Fruit fly (Drosophila melanogaster) whole organism, adult: ENCODE measurements around the gene CG6937.

ENCODE experiments used
- CG11617 ChIP-seq: fragments of 200-800 bp; sonication (Bioruptor generic); optimal IDR thresholded peaks from 2 replicates; lab custom pipeline; 2017; ENCODE audit warnings: mild to moderate bottlenecking, missing biosample characterization, missing genetic modification reagents, missing genetic modification characterization
- CG14711 ChIP-seq: fragments of 200-800 bp; sonication (Bioruptor generic); optimal IDR thresholded peaks from 2 replicates; lab custom pipeline; 2018; ENCODE audit warnings: missing biosample characterization, mild to moderate bottlenecking, missing genetic modification characterization, moderate library complexity
- CG1620 ChIP-seq: fragments of 200-800 bp; sonication (Bioruptor generic); optimal IDR thresholded peaks from 2 replicates; lab custom pipeline; 2016; ENCODE audit warnings: missing biosample characterization, missing genetic modification characterization
- CG7045 ChIP-seq: fragments of 200-800 bp; sonication (Bioruptor generic); optimal IDR thresholded peaks from 2 replicates; lab custom pipeline; 2017; ENCODE audit warnings: missing biosample characterization, mild to moderate bottlenecking, missing genetic modification characterization
- Mnt ChIP-seq: fragments of 200-800 bp; sonication (Bioruptor generic); optimal IDR thresholded peaks from 2 replicates; lab custom pipeline; 2016; ENCODE audit warnings: missing biosample characterization, mild to moderate bottlenecking, missing genetic modification characterization

DNA sequence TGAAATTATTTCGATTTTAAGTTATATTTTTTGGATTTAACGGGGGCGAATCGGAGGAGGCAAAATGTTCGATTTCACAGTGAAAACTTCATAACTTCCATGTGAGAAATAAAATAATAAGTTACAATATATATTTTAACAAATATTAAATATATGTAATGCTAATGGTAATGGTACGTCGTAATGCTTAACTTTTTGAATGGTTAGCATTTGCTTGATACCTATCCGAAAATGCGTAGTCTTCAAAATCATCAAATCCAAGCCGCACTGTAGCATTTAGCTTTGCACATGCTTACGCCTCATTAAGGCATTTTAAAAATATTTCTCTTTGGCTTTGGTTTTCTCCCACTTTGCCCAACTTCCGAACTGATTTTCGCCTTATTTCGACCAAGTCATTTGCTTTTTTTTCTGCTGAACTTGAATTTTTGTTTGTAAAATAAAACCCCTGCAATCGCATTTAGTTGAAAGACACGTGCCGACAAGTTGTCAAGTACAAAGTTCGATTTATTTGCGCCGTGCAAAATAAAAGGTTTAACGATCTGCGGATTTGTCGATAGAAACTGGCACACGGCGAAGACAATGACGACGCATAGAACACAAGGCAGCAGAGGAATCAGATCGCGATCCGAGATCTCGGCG is 41.7 kb upstream of the CG6937 start:
- no peak for TF ChIP-seq CG1620 (GFP tag; lab: Kevin White, UChicago)
- TF ChIP-seq Mnt (GFP tag; lab: Kevin White, UChicago): peak; percentile 35
- no peak for TF ChIP-seq CG11617
- no peak for TF ChIP-seq CG14711 (tag; lab: Kevin White, UChicago)
- no peak for TF ChIP-seq CG7045
